Worm (Caenorhabditis elegans): ENCODE results near the gene pmk-3.

The pmk-3 gene

DNA sequence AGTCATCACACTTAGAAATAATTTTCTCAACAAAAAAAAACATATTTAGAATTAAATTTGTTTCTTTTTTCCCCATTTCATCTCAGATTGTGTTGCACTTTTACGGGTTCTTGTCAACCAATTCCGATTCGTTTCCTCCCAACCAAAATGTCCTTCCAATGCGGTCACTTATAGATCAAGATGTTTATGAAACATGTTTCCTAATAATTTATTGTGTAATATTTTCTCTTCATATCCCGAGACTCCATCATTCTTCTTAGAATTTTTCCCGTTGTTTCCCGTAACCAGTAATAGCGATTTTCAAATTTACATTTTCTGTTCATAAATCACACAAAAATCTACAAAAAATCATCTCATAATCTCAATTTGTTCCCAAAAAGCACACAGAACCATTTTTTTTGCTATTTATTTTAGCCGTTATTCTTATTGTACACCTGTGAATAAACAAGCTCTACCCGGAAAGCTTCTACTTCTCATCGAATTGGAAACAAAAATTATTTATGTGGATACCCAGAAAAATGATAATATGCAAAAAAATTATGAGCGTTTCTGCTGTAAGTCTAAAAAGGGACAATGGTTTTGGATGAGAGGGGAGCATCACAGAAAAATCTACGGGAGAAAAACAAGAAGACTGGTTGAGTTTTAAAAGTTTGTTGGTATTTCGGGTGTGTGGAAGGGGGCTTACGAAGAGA is 49.5 kb downstream of the pmk-3 start:
- TF ChIP-seq hlh-30 (tag; optimal IDR thresholded peaks at IDR 0.05; ENCODE audit: insufficient read depth), result no peak
- no peak for TF ChIP-seq pha-2 (tag; optimal IDR thresholded peaks at IDR 0.05)
- no peak for TF ChIP-seq che-1 (tag; optimal IDR thresholded peaks at IDR 0.05)
- no peak for TF ChIP-seq hlh-6 (tag; optimal IDR thresholded peaks at IDR 0.05)
- TF ChIP-seq ama-1 (optimal IDR thresholded peaks at IDR 0.05), result peak; percentile 57
- no peak for TF ChIP-seq ahr-1 (tag; optimal IDR thresholded peaks at IDR 0.05)

DNA sequence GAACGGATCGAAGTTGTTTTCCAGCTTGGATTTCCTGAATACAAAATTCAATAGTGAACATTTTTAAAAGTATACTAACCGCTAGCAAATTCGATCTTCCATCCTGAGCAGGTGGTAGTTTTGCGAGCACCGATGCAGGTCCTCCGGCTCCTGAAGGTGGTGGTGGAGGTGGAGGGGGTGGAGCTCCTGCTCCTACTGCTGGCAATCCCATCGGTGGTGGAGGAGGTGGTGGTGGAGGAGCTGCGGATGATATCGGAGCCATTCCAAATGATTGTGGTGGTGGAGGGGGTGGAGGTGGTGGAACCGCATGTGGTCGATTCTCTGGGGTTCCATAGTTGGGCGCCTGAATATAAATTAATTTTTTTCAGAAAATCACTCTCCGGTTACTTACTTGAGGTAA is 50.6 kb downstream of the pmk-3 start:
- TF ChIP-seq unc-55 (GFP tag; optimal IDR thresholded peaks at IDR 0.05), result no peak

Measured in whole organism, late embryonic.